Worm (Caenorhabditis elegans): ENCODE measurements around the gene che-11.
"Not testable (repeated sequence)": the region's sequence is repeated elsewhere in the genome, so short reads cannot be mapped to it uniquely, and the experiment has no call there.

The che-11 gene

ce11 chrV:12153784-12154183 lies 3.3 kb upstream of the che-11 start:
- TF ChIP-seq C34F6.9 (tag; optimal IDR thresholded peaks at IDR 0.05) (no peak), crh-2 (tag; optimal IDR thresholded peaks at IDR 0.05) (no peak), nhr-12 (tag; optimal IDR thresholded peaks at IDR 0.05) (no peak), nhr-11 (tag; optimal IDR thresholded peaks at IDR 0.05) (no peak), sma-9 (GFP tag; optimal IDR thresholded peaks at IDR 0.05) (no peak), sma-9 (tag; optimal IDR thresholded peaks at IDR 0.05) (no peak), sem-4 (tag; optimal IDR thresholded peaks at IDR 0.05) (no peak), zag-1 (tag; optimal IDR thresholded peaks at IDR 0.05) (no peak), skn-1 (tag; optimal IDR thresholded peaks at IDR 0.05) (no peak), fos-1 (tag; optimal IDR thresholded peaks at IDR 0.05) (no peak), lsy-2 (tag; optimal IDR thresholded peaks at IDR 0.05) (no peak), gmeb-1 (tag; optimal IDR thresholded peaks at IDR 0.05) (no peak)

ce11 chrV:12152857-12153256 lies 2.4 kb upstream of the che-11 start, which contains the start of gene C27A7.8:
Gene C27A7.8 (plus strand): TSS chrV:12153157.
- no peak for TF ChIP-seq mbf-1 (tag; optimal IDR thresholded peaks at IDR 0.05)
- TF ChIP-seq blmp-1 (tag; optimal IDR thresholded peaks at IDR 0.05; ENCODE audit: insufficient read depth), result no peak
- TF ChIP-seq lin-13 (GFP tag; optimal IDR thresholded peaks at IDR 0.05), result no peak
- no peak for TF ChIP-seq crh-2 (tag; optimal IDR thresholded peaks at IDR 0.05)
- TF ChIP-seq nhr-237 (tag; optimal IDR thresholded peaks at IDR 0.05), result no peak
- no peak for TF ChIP-seq nhr-129 (tag; optimal IDR thresholded peaks at IDR 0.05)
- TF ChIP-seq ama-1 (optimal IDR thresholded peaks at IDR 0.05), result no peak
- TF ChIP-seq ceh-82 (tag; optimal IDR thresholded peaks at IDR 0.05), result no peak
- no peak for TF ChIP-seq C34F6.9 (tag; optimal IDR thresholded peaks at IDR 0.05)

- TF ChIP-seq R02D3.7 (tag; optimal IDR thresholded peaks at IDR 0.05) (no peak), nhr-12 (tag; optimal IDR thresholded peaks at IDR 0.05) (no peak), gmeb-1 (tag; optimal IDR thresholded peaks at IDR 0.05) (no peak), nhr-77 (tag; optimal IDR thresholded peaks at IDR 0.05) (no peak), nhr-6 (tag; optimal IDR thresholded peaks at IDR 0.05) (no peak), nhr-237 (tag; optimal IDR thresholded peaks at IDR 0.05) (no peak), lin-39 (tag; optimal IDR thresholded peaks at IDR 0.05) (no peak), mbf-1 (tag; optimal IDR thresholded peaks at IDR 0.05) (no peak), blmp-1 (tag; optimal IDR thresholded peaks at IDR 0.05; ENCODE audit: insufficient read depth) (no peak), snpc-4 (tag; optimal IDR thresholded peaks at IDR 0.05) (no peak), F13H6.1 (tag; optimal IDR thresholded peaks at IDR 0.05) (no peak), lsy-2 (tag; optimal IDR thresholded peaks at IDR 0.05) (no peak), alr-1 (tag; optimal IDR thresholded peaks at IDR 0.05) (no peak), nhr-25 (tag; optimal IDR thresholded peaks at IDR 0.05) (no peak), nhr-21 (tag; optimal IDR thresholded peaks at IDR 0.05) (no peak), ama-1 (optimal IDR thresholded peaks at IDR 0.05) (no peak)
Measured at ce11 chrV:12140625-12141024, 9.9 kb downstream of the che-11 start, which contains the start of gene C27A7.3. Gene C27A7.3 (plus strand): TSS chrV:12140925.

ce11 chrV:12137942-12138341 lies 12.6 kb downstream of the che-11 start:
- TF ChIP-seq ceh-82 (tag; optimal IDR thresholded peaks at IDR 0.05) (no peak), nhr-6 (tag; optimal IDR thresholded peaks at IDR 0.05) (no peak), mdl-1 (tag; optimal IDR thresholded peaks at IDR 0.05) (no peak), zag-1 (tag; optimal IDR thresholded peaks at IDR 0.05) (no peak), crh-2 (tag; optimal IDR thresholded peaks at IDR 0.05) (no peak), aly-2 (tag; optimal IDR thresholded peaks at IDR 0.05) (no peak), nhr-77 (tag; optimal IDR thresholded peaks at IDR 0.05) (no peak), ceh-16 (tag; optimal IDR thresholded peaks at IDR 0.05) (no peak), fos-1 (tag; optimal IDR thresholded peaks at IDR 0.05) (no peak)

- TF ChIP-seq nhr-23, ceh-82, snpc-4 (tag; optimal IDR thresholded peaks at IDR 0.05): not testable (repeated sequence)
Measured at ce11 chrV:12131157-12131556, 19.4 kb downstream of the che-11 start, which contains the start of gene enpp-1. Gene enpp-1 (plus strand): TSS chrV:12131457.

- not testable (repeated sequence) for TF ChIP-seq nhr-21, nhr-23, unc-39 (tag; optimal IDR thresholded peaks at IDR 0.05)
Measured at ce11 chrV:12130688-12131087, 19.8 kb downstream of the che-11 start, which contains the start of gene C27A7.6. Gene C27A7.6 (minus strand): TSS chrV:12130788.
